Worm (Caenorhabditis elegans) whole organism, dauer: ENCODE results near the gene Y48C3A.5.

Experiments used
- unc-62 ChIP-seq: sonication (generic microtip); optimal IDR thresholded peaks from 2 replicates; lab custom pipeline; 2017; ENCODE audit warnings: missing biosample characterization, missing genetic modification reagents, missing genetic modification characterization

The Y48C3A.5 gene

ce11 chrII:13315637-13316523, 45.0 kb downstream of the Y48C3A.5 start:
- TF ChIP-seq unc-62: no peak

- no peak for TF ChIP-seq unc-62
Observed at ce11 chrII:13316630-13317029, 45.8 kb downstream of the Y48C3A.5 start.

- no peak for TF ChIP-seq unc-62
Observed at ce11 chrII:13320811-13321210, 49.9 kb downstream of the Y48C3A.5 start, which contains the start of gene mac-1. mac-1 (minus strand) TSS chrII:13320911.

- no peak for TF ChIP-seq unc-62
Observed at ce11 chrII:13321235-13321634, 50.4 kb downstream of the Y48C3A.5 start.

ce11 chrII:13325290-13325689, 54.4 kb downstream of the Y48C3A.5 start:
- TF ChIP-seq unc-62: no peak

- TF ChIP-seq unc-62: no peak
Observed at ce11 chrII:13326478-13326877, 55.6 kb downstream of the Y48C3A.5 start.

ce11 chrII:13330359-13330758, 59.5 kb downstream of the Y48C3A.5 start, which contains the start of gene sam-10:
sam-10 (minus strand) TSS chrII:13330525.
- TF ChIP-seq unc-62: no peak

ce11 chrII:13333103-13333764, 62.4 kb downstream of the Y48C3A.5 start:
- no peak for TF ChIP-seq unc-62

- TF ChIP-seq unc-62: no peak
Observed at ce11 chrII:13334966-13335698, 64.3 kb downstream of the Y48C3A.5 start.

ce11 chrII:13337959-13338358, 67.1 kb downstream of the Y48C3A.5 start, which contains the start of gene mrpl-20:
mrpl-20 (plus strand) TSS chrII:13338281.
- TF ChIP-seq unc-62: no peak

ce11 chrII:13339984-13340383, 69.1 kb downstream of the Y48C3A.5 start:
- no peak for TF ChIP-seq unc-62

ce11 chrII:13341320-13341719, 70.4 kb downstream of the Y48C3A.5 start:
- TF ChIP-seq unc-62: no peak
